Worm (Caenorhabditis elegans): ENCODE data around the gene gpd-2.

DNA sequence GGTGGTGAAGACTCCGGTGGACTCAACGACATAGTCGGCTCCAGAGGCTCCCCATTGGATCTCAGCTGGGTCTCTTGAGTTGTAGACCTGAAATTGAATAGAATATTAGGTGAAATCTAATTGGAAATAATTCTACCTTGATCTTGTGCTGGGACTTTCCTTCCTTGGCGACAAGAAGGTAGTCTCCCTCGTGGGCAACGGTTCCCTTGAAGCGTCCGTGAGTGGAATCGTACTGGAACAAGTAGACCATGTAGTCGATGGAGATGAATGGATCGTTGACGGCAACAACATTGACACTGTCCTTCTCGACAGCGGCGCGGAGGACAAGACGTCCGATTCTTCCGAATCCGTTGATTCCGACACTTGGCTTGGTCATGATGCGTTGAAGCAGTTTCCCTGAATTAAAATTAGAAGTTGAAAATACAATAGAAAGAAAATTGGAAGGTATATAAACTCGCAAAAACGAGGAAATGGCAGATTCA lies 1.5 kb downstream of the gpd-2 start, which contains the start of gene gpd-3:
- TF ChIP-seq che-1 (tag; optimal IDR thresholded peaks at IDR 0.05), result no peak
- no peak for TF ChIP-seq T23F11.4 (GFP tag; optimal IDR thresholded peaks at IDR 0.05)
- TF ChIP-seq pax-1 (tag; optimal IDR thresholded peaks at IDR 0.05), result no peak
- TF ChIP-seq pag-3 (tag; optimal IDR thresholded peaks at IDR 0.05; ENCODE audit: borderline replicate concordance), result no peak
- TF ChIP-seq Y22D7AL.16 (tag; optimal IDR thresholded peaks at IDR 0.05), result no peak
